Fruit fly (Drosophila melanogaster) whole organism, embryonic: ENCODE data around the gene CG34134.

Experiments used
- Atf-2 ChIP-seq: fragments of 200-800 bp; sonication (Bioruptor generic); optimal IDR thresholded peaks from 2 replicates; lab custom pipeline; 2016; ENCODE audit warnings: missing biosample characterization, missing genetic modification characterization
- B-H1 ChIP-seq: fragments of 200-800 bp; sonication (Bioruptor generic); IDR thresholded peaks from 3 replicates; pipeline ENCODE4 v1.3.6; 2022; ENCODE audit warnings: missing biosample characterization, missing genetic modification characterization
- Bdp1 ChIP-seq: fragments of 200-800 bp; sonication (Bioruptor generic); optimal IDR thresholded peaks from 3 replicates; lab custom pipeline; 2016; ENCODE audit warnings: missing biosample characterization, missing genetic modification characterization
- CG1024 ChIP-seq: fragments of 200-800 bp; sonication (Bioruptor generic); IDR thresholded peaks from 2 replicates; pipeline ENCODE4 v1.3.6; 2022; ENCODE audit warnings: missing biosample characterization, missing genetic modification characterization
- CG10274 ChIP-seq: fragments of 200-800 bp; sonication (Bioruptor generic); optimal IDR thresholded peaks from 3 replicates; lab custom pipeline; 2017; ENCODE audit warnings: missing biosample characterization, mild to moderate bottlenecking, missing genetic modification characterization
- CG10462 ChIP-seq: fragments of 200-800 bp; sonication (Bioruptor generic); optimal IDR thresholded peaks from 2 replicates; lab custom pipeline; 2016; ENCODE audit warnings: missing biosample characterization, missing genetic modification characterization
- CG10959 ChIP-seq: fragments of 200-800 bp; sonication (Bioruptor generic); IDR thresholded peaks from 2 replicates; pipeline ENCODE4 v1.3.6; 2022; ENCODE audit warnings: missing biosample characterization, missing genetic modification characterization
- CG11093 ChIP-seq: fragments of 200-800 bp; sonication (Bioruptor generic); IDR thresholded peaks from 3 replicates; pipeline ENCODE4 v1.3.6; 2022; ENCODE audit warnings: missing biosample characterization, missing genetic modification characterization
- CG11695 ChIP-seq: fragments of 200-800 bp; sonication (Bioruptor generic); IDR thresholded peaks from 3 replicates; pipeline ENCODE4 v1.3.6; 2022; ENCODE audit warnings: missing biosample characterization, missing genetic modification characterization
- CG13624 ChIP-seq: fragments of 200-800 bp; sonication (Bioruptor generic); optimal IDR thresholded peaks from 2 replicates; lab custom pipeline; 2016; ENCODE audit warnings: missing biosample characterization, missing genetic modification characterization
- CG1647 ChIP-seq: fragments of 200-800 bp; sonication (Bioruptor generic); optimal IDR thresholded peaks from 3 replicates; lab custom pipeline; 2016; ENCODE audit warnings: missing biosample characterization, missing genetic modification characterization
- CG4328 ChIP-seq: fragments of 200-800 bp; sonication (Bioruptor generic); optimal IDR thresholded peaks from 3 replicates; lab custom pipeline; 2017; ENCODE audit warnings: missing biosample characterization, missing genetic modification reagents, missing genetic modification characterization
- CG43689 ChIP-seq: fragments of 200-800 bp; sonication (Bioruptor generic); IDR thresholded peaks from 2 replicates; pipeline ENCODE4 v1.3.6; 2022; ENCODE audit warnings: missing biosample characterization, missing genetic modification characterization
- CG4730 ChIP-seq: fragments of 200-800 bp; sonication (Bioruptor generic); IDR thresholded peaks from 2 replicates; pipeline ENCODE4 v1.3.6; 2022; ENCODE audit warnings: missing biosample characterization, missing genetic modification characterization
- CG6254 ChIP-seq: fragments of 200-800 bp; sonication (Bioruptor generic); optimal IDR thresholded peaks from 3 replicates; lab custom pipeline; 2017; ENCODE audit warnings: mild to moderate bottlenecking, missing biosample characterization, missing genetic modification reagents, missing genetic modification characterization
- CG6654 ChIP-seq: fragments of 200-800 bp; sonication (Bioruptor generic); optimal IDR thresholded peaks from 2 replicates; lab custom pipeline; 2017; ENCODE audit warnings: missing biosample characterization, mild to moderate bottlenecking, missing genetic modification characterization
- CG6854 ChIP-seq: fragments of 200-800 bp; sonication (Bioruptor generic); optimal IDR thresholded peaks from 3 replicates; lab custom pipeline; 2017; ENCODE audit warnings: missing biosample characterization, mild to moderate bottlenecking, missing genetic modification characterization
- CG8924 ChIP-seq: fragments of 200-800 bp; optimal IDR thresholded peaks from 3 replicates; lab custom pipeline; 2019; ENCODE audit warnings: missing biosample characterization, mild to moderate bottlenecking, missing genetic modification characterization, moderate library complexity
- CG8944 ChIP-seq: fragments of 200-800 bp; sonication (Bioruptor generic); optimal IDR thresholded peaks from 3 replicates; lab custom pipeline; 2016; ENCODE audit warnings: missing biosample characterization, missing genetic modification characterization
- CG9797 ChIP-seq: fragments of 200-800 bp; sonication (Bioruptor generic); optimal IDR thresholded peaks from 3 replicates; lab custom pipeline; 2018; ENCODE audit warnings: missing biosample characterization, mild to moderate bottlenecking, missing genetic modification characterization
- CkIIα-i1 ChIP-seq: fragments of 200-800 bp; sonication (Bioruptor generic); IDR thresholded peaks from 2 replicates; pipeline ENCODE4 v1.3.6; 2022; ENCODE audit warnings: missing biosample characterization, missing genetic modification characterization
- CoRest ChIP-seq: fragments of 200-800 bp; sonication (Bioruptor generic); optimal IDR thresholded peaks from 3 replicates; lab custom pipeline; 2018; ENCODE audit warnings: missing biosample characterization, mild to moderate bottlenecking, missing genetic modification characterization, moderate library complexity
- Dek ChIP-seq: fragments of 200-800 bp; sonication (Bioruptor generic); optimal IDR thresholded peaks from 3 replicates; lab custom pipeline; 2019; ENCODE audit warnings: missing biosample characterization, mild to moderate bottlenecking, missing genetic modification characterization, moderate library complexity
- Dip2 ChIP-seq: fragments of 200-800 bp; sonication (Bioruptor generic); IDR thresholded peaks from 2 replicates; pipeline ENCODE4 v1.3.6; 2022; ENCODE audit warnings: missing biosample characterization, missing genetic modification characterization
- Fer3 ChIP-seq: fragments of 200-800 bp; sonication (Bioruptor generic); optimal IDR thresholded peaks from 2 replicates; lab custom pipeline; 2018; ENCODE audit warnings: missing biosample characterization, mild to moderate bottlenecking, missing genetic modification characterization, moderate library complexity
- Hr51 ChIP-seq, 2 experiments: fragments of 200-800 bp; sonication (Bioruptor generic); optimal IDR thresholded peaks; 2 replicates in 1 of 2; 3 replicates in 1 of 2; lab custom pipeline; 2016 to 2018; ENCODE audit warnings: missing biosample characterization in 2 of 2, missing genetic modification characterization in 2 of 2, mild to moderate bottlenecking in 1 of 2, moderate library complexity in 1 of 2
- Hr78 ChIP-seq, 2 experiments: fragments of 200-800 bp in 1 of 2; fragments of >200 bp in 1 of 2; sonication (Bioruptor generic) in 1 of 2; optimal IDR thresholded peaks; 2 replicates each; lab custom pipeline; 2017 to 2019; ENCODE audit warnings: missing biosample characterization in 2 of 2, missing genetic modification characterization in 2 of 2, mild to moderate bottlenecking in 1 of 2, moderate library complexity in 1 of 2
- Meics ChIP-seq: fragments of 200-800 bp; sonication (Bioruptor generic); optimal IDR thresholded peaks from 2 replicates; lab custom pipeline; 2017; ENCODE audit warnings: missing biosample characterization, mild to moderate bottlenecking, missing genetic modification characterization
- NfI ChIP-seq: fragments of 200-800 bp; sonication (Bioruptor generic); optimal IDR thresholded peaks from 3 replicates; lab custom pipeline; 2018; ENCODE audit warnings: missing biosample characterization, mild to moderate bottlenecking, missing genetic modification characterization, moderate library complexity
- Oli ChIP-seq: fragments of 200-800 bp; sonication (Bioruptor generic); optimal IDR thresholded peaks from 2 replicates; lab custom pipeline; 2018; ENCODE audit warnings: missing biosample characterization, mild to moderate bottlenecking, missing genetic modification characterization, moderate library complexity
- Opbp ChIP-seq: fragments of 200-800 bp; sonication (Bioruptor generic); IDR thresholded peaks from 3 replicates; pipeline ENCODE4 v1.3.6; 2022; ENCODE audit warnings: missing biosample characterization, missing genetic modification characterization; ENCODE audit not compliant: partially characterized antibody
- Rfx ChIP-seq: fragments of 200-800 bp; sonication (Bioruptor generic); IDR thresholded peaks from 2 replicates; pipeline ENCODE4 v1.3.6; 2022; ENCODE audit warnings: missing biosample characterization, missing genetic modification characterization
- Vsx1 ChIP-seq: fragments of 200-800 bp; sonication (Bioruptor generic); optimal IDR thresholded peaks from 2 replicates; lab custom pipeline; 2017; ENCODE audit warnings: missing biosample characterization, mild to moderate bottlenecking, missing genetic modification characterization, missing genetic modification reagents
- ash1 ChIP-seq: fragments of 200-800 bp; sonication (Bioruptor generic); optimal IDR thresholded peaks from 2 replicates; lab custom pipeline; 2018; ENCODE audit warnings: missing biosample characterization, mild to moderate bottlenecking, missing genetic modification characterization
- cad ChIP-seq: fragments of >200 bp; optimal IDR thresholded peaks from 2 replicates; lab custom pipeline; 2017; ENCODE audit warnings: missing biosample characterization, missing genetic modification characterization
- cato ChIP-seq: fragments of 200-800 bp; sonication (Bioruptor generic); optimal IDR thresholded peaks from 2 replicates; lab custom pipeline; 2016; ENCODE audit warnings: missing biosample characterization, missing genetic modification characterization, borderline replicate concordance
- emc ChIP-seq: fragments of 200-800 bp; sonication (Bioruptor generic); optimal IDR thresholded peaks from 2 replicates; lab custom pipeline; 2016; ENCODE audit warnings: missing biosample characterization, missing genetic modification characterization
- ewg ChIP-seq: fragments of 200-800 bp; sonication (Bioruptor generic); optimal IDR thresholded peaks from 3 replicates; lab custom pipeline; 2017; ENCODE audit warnings: mild to moderate bottlenecking, missing biosample characterization, missing genetic modification reagents, missing genetic modification characterization
- gro ChIP-seq: fragments of 200-800 bp; sonication (Bioruptor generic); optimal IDR thresholded peaks from 2 replicates; lab custom pipeline; 2016; ENCODE audit warnings: missing biosample characterization, missing genetic modification characterization
- lmd ChIP-seq: fragments of 200-800 bp; sonication (Bioruptor generic); IDR thresholded peaks from 2 replicates; pipeline ENCODE4 v1.3.6; 2022; ENCODE audit warnings: missing biosample characterization, missing genetic modification characterization
- lola ChIP-seq, 3 experiments: fragments of >200 bp in 2 of 3; fragments of 200-800 bp in 1 of 3; sonication (Bioruptor generic) in 1 of 3; optimal IDR thresholded peaks; 2 replicates each; lab custom pipeline; 2017 to 2019; ENCODE audit warnings: missing biosample characterization in 3 of 3, missing genetic modification characterization in 3 of 3, mild to moderate bottlenecking in 1 of 3, moderate library complexity in 1 of 3
- maf-S ChIP-seq: fragments of 200-800 bp; sonication (Bioruptor generic); optimal IDR thresholded peaks from 2 replicates; lab custom pipeline; 2016; ENCODE audit warnings: missing biosample characterization, missing genetic modification characterization
- nmo ChIP-seq: fragments of 200-800 bp; sonication (Bioruptor generic); optimal IDR thresholded peaks from 2 replicates; lab custom pipeline; 2018; ENCODE audit warnings: missing biosample characterization, mild to moderate bottlenecking, missing genetic modification characterization, moderate library complexity
- onecut ChIP-seq: fragments of 200-800 bp; sonication (Bioruptor generic); IDR thresholded peaks from 2 replicates; pipeline ENCODE4 v1.3.6; 2022; ENCODE audit warnings: missing biosample characterization, missing genetic modification characterization
- org-1 ChIP-seq: fragments of 200-800 bp; sonication (Bioruptor generic); optimal IDR thresholded peaks from 2 replicates; lab custom pipeline; 2017; ENCODE audit warnings: missing biosample characterization, missing genetic modification characterization
- pzg ChIP-seq: fragments of 200-800 bp; sonication (Bioruptor generic); optimal IDR thresholded peaks from 3 replicates; lab custom pipeline; 2018; ENCODE audit warnings: missing biosample characterization, mild to moderate bottlenecking, missing genetic modification characterization, moderate library complexity
- ssp ChIP-seq: fragments of 200-800 bp; sonication (Bioruptor generic); IDR thresholded peaks from 2 replicates; pipeline ENCODE4 v1.3.6; 2022; ENCODE audit warnings: missing biosample characterization, missing genetic modification characterization
- stwl ChIP-seq: fragments of 200-800 bp; sonication (Bioruptor generic); optimal IDR thresholded peaks from 3 replicates; lab custom pipeline; 2018; ENCODE audit warnings: missing biosample characterization, mild to moderate bottlenecking, missing genetic modification characterization, moderate library complexity
- unc-4 ChIP-seq: fragments of 200-800 bp; sonication (Bioruptor generic); IDR thresholded peaks from 2 replicates; pipeline ENCODE4 v1.3.6; 2022; ENCODE audit warnings: missing biosample characterization, missing genetic modification characterization; ENCODE audit not compliant: partially characterized antibody
- zfh2 ChIP-seq: fragments of 200-800 bp; sonication (Bioruptor generic); optimal IDR thresholded peaks from 2 replicates; lab custom pipeline; 2016; ENCODE audit warnings: missing biosample characterization, missing genetic modification characterization

CG34134 gene

dm6 chr2L:8159498-8159897 lies 31.1 kb downstream of the CG34134 start, which contains the start of the genes PAPLA1 and Rbsn-5 (continued):
- peak; percentile 95 for TF ChIP-seq maf-S (GFP tag; lab: Kevin White, UChicago)
- peak in 1 of 3 experiments; percentile 87 for TF ChIP-seq lola (GFP tag; optimal IDR thresholded peaks at IDR 0.05; lab: Kevin White, UChicago)
- no peak; the same call in none of the 2 replicates for TF ChIP-seq CG43689 (GFP tag; lab: Robert Waterston, UW)
- peak; percentile 82 for TF ChIP-seq pzg (GFP tag; lab: Kevin White, UChicago)
- TF ChIP-seq CG10274 (GFP tag; lab: Kevin White, UChicago), result peak; percentile 75
- no peak for TF ChIP-seq unc-4 (GFP tag; lab: Robert Waterston, UW)
- peak; percentile 92 for TF ChIP-seq Dek
- peak; percentile 93 for TF ChIP-seq lmd (GFP tag; lab: Robert Waterston, UW)
- TF ChIP-seq cato (GFP tag; lab: Kevin White, UChicago), result peak; percentile 92
- peak; percentile 97 for TF ChIP-seq gro (GFP tag; lab: Kevin White, UChicago)
- peak; percentile 72 for TF ChIP-seq CG10959 (GFP tag; lab: Robert Waterston, UW)
- peak; percentile 92 for TF ChIP-seq Hr51 (GFP tag; optimal IDR thresholded peaks at IDR 0.05; lab: Kevin White, UChicago)
- TF ChIP-seq NfI (GFP tag; lab: Kevin White, UChicago), result peak; percentile 93
- TF ChIP-seq B-H1, result peak; percentile 90
- peak; percentile 89 for TF ChIP-seq Bdp1 (GFP tag; lab: Kevin White, UChicago)
- TF ChIP-seq CG8944, result peak; percentile 96
- no peak for TF ChIP-seq Opbp
- peak; percentile 64 for TF ChIP-seq CG6254 (GFP tag; lab: Kevin White, UChicago)
- no peak for TF ChIP-seq Dip2 (GFP tag; lab: Robert Waterston, UW)
- TF ChIP-seq CG4328 (GFP tag; lab: Kevin White, UChicago), result peak; percentile 89
- peak; percentile 88 for TF ChIP-seq CG10462
- peak; percentile 78 for TF ChIP-seq CG6654 (GFP tag; lab: Kevin White, UChicago)
- TF ChIP-seq zfh2 (GFP tag; lab: Kevin White, UChicago), result peak; percentile 97
- TF ChIP-seq CG11695 (GFP tag; lab: Robert Waterston, UW), result peak; percentile 87
- TF ChIP-seq CkIIα-i1 (GFP tag; lab: Robert Waterston, UW), result no peak
- peak; percentile 90 for TF ChIP-seq Oli
- peak; percentile 76 for TF ChIP-seq CG1024 (GFP tag; lab: Robert Waterston, UW)
- no peak for TF ChIP-seq cad (GFP tag; lab: Kevin White, UChicago)
- no peak for TF ChIP-seq Hr78 (GFP tag; optimal IDR thresholded peaks at IDR 0.05; lab: Kevin White, UChicago)
- TF ChIP-seq stwl (tag; lab: Kevin White, UChicago), result peak; percentile 65
- TF ChIP-seq CoRest (tag; lab: Kevin White, UChicago), result peak; percentile 95
- peak; percentile 95 for TF ChIP-seq Fer3 (tag; lab: Kevin White, UChicago)
- TF ChIP-seq org-1, result peak; percentile 86
- TF ChIP-seq ssp (GFP tag; lab: Robert Waterston, UW), result peak; percentile 84
- TF ChIP-seq ewg (GFP tag; lab: Kevin White, UChicago), result peak; percentile 91
- TF ChIP-seq onecut, result peak; percentile 74
- TF ChIP-seq CG4730 (GFP tag; lab: Robert Waterston, UW), result peak; percentile 88
- peak; percentile 94 for TF ChIP-seq Atf-2 (GFP tag; lab: Kevin White, UChicago)
- peak; percentile 54 for TF ChIP-seq ash1 (GFP tag; lab: Kevin White, UChicago)
- peak; percentile 96 for TF ChIP-seq CG13624 (GFP tag; lab: Kevin White, UChicago)
- TF ChIP-seq nmo, result peak; percentile 96
- TF ChIP-seq Rfx (GFP tag; lab: Robert Waterston, UW), result peak; percentile 96
- TF ChIP-seq CG11093, result peak; percentile 88
- TF ChIP-seq Meics (GFP tag; lab: Kevin White, UChicago), result peak; percentile 91
- TF ChIP-seq CG8924 (tag; lab: Kevin White, UChicago), result peak; percentile 91
- TF ChIP-seq Vsx1 (GFP tag; lab: Kevin White, UChicago), result peak; percentile 81
- TF ChIP-seq CG6854 (GFP tag; lab: Kevin White, UChicago), result peak; percentile 77
- peak; percentile 95 for TF ChIP-seq CG1647 (GFP tag; lab: Kevin White, UChicago)
- peak; percentile 93 for TF ChIP-seq emc (GFP tag; lab: Kevin White, UChicago)
- peak; percentile 31 for TF ChIP-seq CG9797 (GFP tag; lab: Kevin White, UChicago)
